Fruit fly (Drosophila melanogaster): ENCODE data around the gene REPTOR.

Gene REPTOR

DNA sequence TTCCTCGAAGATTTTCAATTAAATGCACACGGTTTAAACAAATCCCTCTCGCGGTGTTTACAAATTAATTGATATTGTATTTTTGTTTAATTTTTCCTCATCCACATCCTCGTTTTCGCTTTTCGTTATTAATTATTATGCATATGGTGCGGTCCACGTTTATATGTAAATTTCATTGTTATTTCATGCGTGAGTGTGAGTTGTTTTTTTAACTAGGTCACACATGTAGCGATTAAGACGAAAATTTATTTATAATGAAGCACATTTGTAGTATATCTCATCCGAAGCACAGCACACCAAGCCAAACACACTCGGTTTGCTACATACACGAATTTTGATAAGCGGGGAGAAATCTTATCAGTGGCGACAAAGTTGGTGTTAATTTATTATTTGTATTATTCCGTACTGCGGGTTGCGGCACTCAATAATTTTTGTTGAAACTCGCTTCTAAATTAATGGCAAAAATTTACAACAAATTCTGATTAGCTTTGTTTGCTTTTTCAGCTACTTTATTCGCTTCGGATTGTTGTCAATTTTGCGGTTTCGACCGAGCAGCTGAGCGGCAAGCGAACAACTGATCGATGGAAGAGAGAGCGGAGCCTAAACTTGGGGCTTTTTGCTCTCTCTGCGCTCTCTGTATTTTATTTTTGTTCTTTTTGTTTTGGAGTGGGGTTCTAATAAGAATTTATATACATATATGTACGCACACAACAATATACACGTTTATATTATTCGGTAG lies 11.1 kb downstream of the REPTOR start (continued):
- no peak for TF ChIP-seq CG10654 (GFP tag; optimal IDR thresholded peaks at IDR 0.05)
- no peak for TF ChIP-seq CG11560 (tag; IDR thresholded peaks at IDR 0.05)
- no peak for TF ChIP-seq CG1602 (GFP tag; optimal IDR thresholded peaks at IDR 0.05)
- no peak for TF ChIP-seq disco-r (GFP tag; optimal IDR thresholded peaks at IDR 0.05)
- TF ChIP-seq HmgZ (tag; optimal IDR thresholded peaks at IDR 0.05), result peak; percentile 30
- TF ChIP-seq gro (GFP tag; optimal IDR thresholded peaks at IDR 0.05), result no peak
- TF ChIP-seq nerfin-2 (GFP tag; IDR thresholded peaks at IDR 0.05; ENCODE audit: partially characterized antibody), result no peak
- TF ChIP-seq Deaf1 (tag; optimal IDR thresholded peaks at IDR 0.05), result peak; percentile 14
- TF ChIP-seq NK7.1 (GFP tag; optimal IDR thresholded peaks at IDR 0.05), result no peak
- TF ChIP-seq Atf6 (GFP tag; IDR thresholded peaks at IDR 0.05), result no peak
- peak; percentile 27; the same call in 1 of the 2 replicates for TF ChIP-seq Rfx (GFP tag; IDR thresholded peaks at IDR 0.05)
- TF ChIP-seq CG7786 (GFP tag; optimal IDR thresholded peaks at IDR 0.05), result no peak
- TF ChIP-seq Abd-B (GFP tag; optimal IDR thresholded peaks at IDR 0.05), result no peak
- peak; percentile 41 for TF ChIP-seq CrebB (tag; optimal IDR thresholded peaks at IDR 0.05)
- TF ChIP-seq chn (GFP tag; optimal IDR thresholded peaks at IDR 0.05), result no peak
- peak; percentile 15 for TF ChIP-seq cg (GFP tag; optimal IDR thresholded peaks at IDR 0.05)
- TF ChIP-seq cato (GFP tag; optimal IDR thresholded peaks at IDR 0.05; ENCODE audit: borderline replicate concordance), result no peak

DNA sequence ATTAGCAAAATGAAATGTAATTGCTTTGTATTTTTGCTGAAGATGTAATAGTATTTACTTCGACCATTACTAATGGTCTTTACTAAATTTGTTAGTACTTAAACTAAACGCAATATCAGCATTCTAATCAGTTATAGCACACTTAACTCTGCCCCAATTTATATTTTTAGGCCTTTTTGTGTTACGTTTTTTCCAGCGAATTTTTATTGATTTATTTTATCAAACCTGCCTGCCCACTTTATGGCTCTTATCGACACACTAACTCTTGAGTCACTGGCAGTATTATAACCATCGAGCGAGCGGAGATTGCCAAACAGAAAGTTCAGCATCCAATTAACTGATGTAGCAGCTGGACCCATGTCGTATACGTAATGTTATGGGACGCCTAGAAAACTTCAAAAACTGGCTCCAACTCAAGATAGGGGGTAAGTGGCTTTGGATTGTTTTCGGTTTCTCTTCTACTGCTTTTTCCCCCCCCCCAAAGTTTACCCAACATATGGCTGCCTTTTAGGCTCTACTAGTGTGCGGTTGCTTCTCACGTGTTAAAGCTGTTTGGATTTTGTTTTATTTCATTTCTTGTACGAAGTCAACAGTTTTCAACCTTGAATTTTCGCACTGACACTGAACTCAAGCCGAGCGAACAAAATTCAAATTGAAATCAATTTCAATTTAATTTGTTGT lies 12.9 kb downstream of the REPTOR start:
- no peak for TF ChIP-seq CG14710 (tag; optimal IDR thresholded peaks at IDR 0.05)
- TF ChIP-seq CG8924 (tag; optimal IDR thresholded peaks at IDR 0.05), result no peak
- no peak for TF ChIP-seq HLH4C (GFP tag; IDR thresholded peaks at IDR 0.05; ENCODE audit: partially characterized antibody)
- TF ChIP-seq CG10147 (GFP tag; optimal IDR thresholded peaks at IDR 0.05), result peak; percentile 7
- no peak for TF ChIP-seq CG14860 (GFP tag; IDR thresholded peaks at IDR 0.05; ENCODE audit: partially characterized antibody)
- no peak for TF ChIP-seq HmgZ (tag; optimal IDR thresholded peaks at IDR 0.05)
- TF ChIP-seq hbn (GFP tag; IDR thresholded peaks at IDR 0.05; ENCODE audit: partially characterized antibody), result no peak
- peak; percentile 7; the same call in 1 of the 4 replicates for TF ChIP-seq chinmo (GFP tag; IDR thresholded peaks at IDR 0.05; ENCODE audit: partially characterized antibody)
- TF ChIP-seq Med (GFP tag), result peak; percentile 52
- TF ChIP-seq NK7.1 (GFP tag; optimal IDR thresholded peaks at IDR 0.05), result no peak
- TF ChIP-seq CG12942 (GFP tag; optimal IDR thresholded peaks at IDR 0.05), result no peak
- TF ChIP-seq CG4730 (GFP tag; IDR thresholded peaks at IDR 0.05), result no peak
- no peak for TF ChIP-seq Ptx1 (GFP tag; IDR thresholded peaks at IDR 0.05)
- no peak for TF ChIP-seq ara (GFP tag; IDR thresholded peaks at IDR 0.05)
- no peak for TF ChIP-seq sd (tag; optimal IDR thresholded peaks at IDR 0.05)
- TF ChIP-seq az2 (GFP tag; optimal IDR thresholded peaks at IDR 0.05), result no peak
- 0 out of 3 replicates have a peak, but pooled peaks have one; percentile 26 for TF ChIP-seq otp (GFP tag; IDR thresholded peaks at IDR 0.05)
- no peak for TF ChIP-seq usp (GFP tag; optimal IDR thresholded peaks at IDR 0.05)
- no peak for TF ChIP-seq NC2α (GFP tag; optimal IDR thresholded peaks at IDR 0.05)
- TF ChIP-seq CG13424 (tag; optimal IDR thresholded peaks at IDR 0.05), result no peak
- TF ChIP-seq Gsc (GFP tag; IDR thresholded peaks at IDR 0.05), result no peak
- TF ChIP-seq CG10274 (GFP tag; optimal IDR thresholded peaks at IDR 0.05), result no peak
- TF ChIP-seq CG4328 (GFP tag; optimal IDR thresholded peaks at IDR 0.05), result no peak
- no peak for TF ChIP-seq CG18619 (GFP tag; optimal IDR thresholded peaks at IDR 0.05)
- no peak for TF ChIP-seq vfl (GFP tag; optimal IDR thresholded peaks at IDR 0.05)
- no peak for TF ChIP-seq cato (GFP tag; optimal IDR thresholded peaks at IDR 0.05; ENCODE audit: borderline replicate concordance)
- TF ChIP-seq CG17385 (GFP tag; optimal IDR thresholded peaks at IDR 0.05), result no peak
- no peak for TF ChIP-seq jumu (GFP tag; optimal IDR thresholded peaks at IDR 0.05)
- no peak for TF ChIP-seq sna (GFP tag; IDR thresholded peaks at IDR 0.05; ENCODE audit: partially characterized antibody)
- peak; percentile 17 for TF ChIP-seq Blimp-1 (GFP tag; optimal IDR thresholded peaks at IDR 0.05)
- peak; percentile 81 for TF ChIP-seq CG13894 (tag; optimal IDR thresholded peaks at IDR 0.05)
- TF ChIP-seq Drgx (GFP tag; IDR thresholded peaks at IDR 0.05), result no peak
- peak; percentile 70 for TF ChIP-seq crol (GFP tag; IDR thresholded peaks at IDR 0.05)
